Worm (Caenorhabditis elegans) whole organism, mixed stage, embryonic: ENCODE data around the gene math-44.
"Not testable (repeated sequence)": the region's sequence is repeated elsewhere in the genome, so short reads cannot be mapped to it uniquely, and the experiment has no call there.

Experiments used
- M03D4.4 ChIP-seq: sonication (generic microtip); optimal IDR thresholded peaks from 2 replicates; lab custom pipeline; 2017; ENCODE audit warnings: mild to moderate bottlenecking, missing genetic modification characterization, missing compliant biosample characterization
- bed-3 ChIP-seq: fragments of 200-800 bp; sonication (Bioruptor generic); optimal IDR thresholded peaks from 3 replicates; lab custom pipeline; 2018; ENCODE audit warnings: mild to moderate bottlenecking, missing genetic modification characterization, moderate library complexity, missing compliant biosample characterization
- ceh-39 ChIP-seq: fragments of 150-350 bp; optimal IDR thresholded peaks from 2 replicates; lab custom pipeline; 2014; ENCODE audit warnings: missing biosample characterization, missing genetic modification characterization
- ceh-43 ChIP-seq: fragments of 200-800 bp; sonication (Bioruptor generic); optimal IDR thresholded peaks from 2 replicates; lab custom pipeline; 2018; ENCODE audit warnings: mild to moderate bottlenecking, missing genetic modification characterization, moderate library complexity, missing compliant biosample characterization
- ceh-83 ChIP-seq: fragments of 200-800 bp; sonication (Bioruptor generic); optimal IDR thresholded peaks from 2 replicates; lab custom pipeline; 2018; ENCODE audit warnings: mild to moderate bottlenecking, missing genetic modification characterization, missing compliant biosample characterization
- ces-1 ChIP-seq: fragments of 150-350 bp; optimal IDR thresholded peaks from 2 replicates; lab custom pipeline; 2014; ENCODE audit warnings: missing biosample characterization, missing genetic modification reagents, missing genetic modification characterization
- cnd-1 ChIP-seq: fragments of 200-800 bp; sonication (Bioruptor generic); optimal IDR thresholded peaks from 2 replicates; lab custom pipeline; 2018; ENCODE audit warnings: mild to moderate bottlenecking, missing genetic modification characterization, missing compliant biosample characterization
- drap-1 ChIP-seq: fragments of 200-800 bp; sonication (Bioruptor generic); optimal IDR thresholded peaks from 3 replicates; lab custom pipeline; 2018; ENCODE audit warnings: mild to moderate bottlenecking, missing genetic modification characterization, missing compliant biosample characterization
- elt-1 ChIP-seq: sonication (generic microtip); optimal IDR thresholded peaks from 2 replicates; lab custom pipeline; 2017; ENCODE audit warnings: missing genetic modification characterization, mild to moderate bottlenecking, missing compliant biosample characterization, antibody characterized with exemption, moderate library complexity, borderline replicate concordance; ENCODE audit not compliant: insufficient read depth
- elt-3 ChIP-seq: fragments of 150-350 bp; optimal IDR thresholded peaks from 2 replicates; lab custom pipeline; 2014; ENCODE audit warnings: missing biosample characterization, missing genetic modification characterization
- flh-1 ChIP-seq: fragments of 200-800 bp; sonication (Bioruptor generic); optimal IDR thresholded peaks from 2 replicates; lab custom pipeline; 2018; ENCODE audit warnings: mild to moderate bottlenecking, missing genetic modification characterization, moderate library complexity, missing compliant biosample characterization
- ham-2 ChIP-seq: fragments of 200-800 bp; sonication (Bioruptor generic); optimal IDR thresholded peaks from 2 replicates; lab custom pipeline; 2018; ENCODE audit warnings: mild to moderate bottlenecking, missing genetic modification characterization, missing compliant biosample characterization
- hlh-1 ChIP-seq: fragments of 150-350 bp; optimal IDR thresholded peaks from 2 replicates; lab custom pipeline; 2014; ENCODE audit warnings: missing biosample characterization, missing genetic modification reagents, missing genetic modification characterization
- lin-13 ChIP-seq: fragments of 150-350 bp; optimal IDR thresholded peaks from 2 replicates; lab custom pipeline; 2014; ENCODE audit warnings: missing biosample characterization, missing genetic modification characterization
- lin-32 ChIP-seq: fragments of 200-800 bp; sonication (Bioruptor generic); optimal IDR thresholded peaks from 2 replicates; lab custom pipeline; 2018; ENCODE audit warnings: mild to moderate bottlenecking, missing genetic modification characterization, missing compliant biosample characterization
- lsy-2 ChIP-seq: fragments of 150-350 bp; optimal IDR thresholded peaks from 2 replicates; lab custom pipeline; 2014; ENCODE audit warnings: missing biosample characterization, missing genetic modification characterization
- mab-5 ChIP-seq: fragments of 150-350 bp; optimal IDR thresholded peaks from 2 replicates; lab custom pipeline; 2014; ENCODE audit warnings: missing biosample characterization, missing genetic modification characterization
- mep-1 ChIP-seq: fragments of 150-350 bp; optimal IDR thresholded peaks from 2 replicates; lab custom pipeline; 2017; ENCODE audit warnings: missing biosample characterization, missing genetic modification reagents, missing genetic modification characterization, inconsistent platforms
- mls-2 ChIP-seq: sonication (generic microtip); optimal IDR thresholded peaks from 2 replicates; lab custom pipeline; 2016; ENCODE audit warnings: mild to moderate bottlenecking, missing genetic modification characterization, moderate library complexity, missing compliant biosample characterization
- nhr-12 ChIP-seq: fragments of 150-350 bp; optimal IDR thresholded peaks from 2 replicates; lab custom pipeline; 2014; ENCODE audit warnings: missing biosample characterization, missing genetic modification characterization
- nhr-237 ChIP-seq: fragments of 150-350 bp; optimal IDR thresholded peaks from 2 replicates; lab custom pipeline; 2014; ENCODE audit warnings: missing biosample characterization, missing genetic modification characterization
- nhr-28 ChIP-seq: fragments of 150-350 bp; optimal IDR thresholded peaks from 2 replicates; lab custom pipeline; 2014; ENCODE audit warnings: missing biosample characterization, missing genetic modification characterization
- nhr-76 ChIP-seq: sonication (generic microtip); optimal IDR thresholded peaks from 2 replicates; lab custom pipeline; 2017; ENCODE audit warnings: missing biosample characterization, missing genetic modification characterization
- pha-4 ChIP-seq: fragments of 150-350 bp; optimal IDR thresholded peaks from 2 replicates; lab custom pipeline; 2018; ENCODE audit warnings: missing biosample characterization, missing genetic modification reagents, missing genetic modification characterization
- sem-2 ChIP-seq: fragments of 200-800 bp; sonication (Bioruptor generic); optimal IDR thresholded peaks from 2 replicates; lab custom pipeline; 2018; ENCODE audit warnings: mild to moderate bottlenecking, missing genetic modification characterization, missing compliant biosample characterization
- snpc-4 ChIP-seq: fragments of 150-350 bp; optimal IDR thresholded peaks from 2 replicates; lab custom pipeline; 2014; ENCODE audit warnings: missing biosample characterization, missing genetic modification characterization
- sptf-1 ChIP-seq: sonication (generic microtip); optimal IDR thresholded peaks from 2 replicates; lab custom pipeline; 2017; ENCODE audit warnings: mild to moderate bottlenecking, missing genetic modification characterization, moderate library complexity, missing compliant biosample characterization
- tbx-8 ChIP-seq: fragments of 200-800 bp; sonication (Bioruptor generic); optimal IDR thresholded peaks from 2 replicates; lab custom pipeline; 2018; ENCODE audit warnings: mild to moderate bottlenecking, missing genetic modification characterization, moderate library complexity, missing compliant biosample characterization
- unc-120 ChIP-seq: sonication (generic microtip); optimal IDR thresholded peaks from 2 replicates; lab custom pipeline; 2017; ENCODE audit warnings: missing genetic modification characterization, missing compliant biosample characterization; ENCODE audit not compliant: poor library complexity, severe bottlenecking
- unc-39 ChIP-seq: fragments of 150-350 bp; optimal IDR thresholded peaks from 2 replicates; lab custom pipeline; 2014; ENCODE audit warnings: missing biosample characterization, missing genetic modification characterization
- unc-62 ChIP-seq: fragments of 150-350 bp; optimal IDR thresholded peaks from 2 replicates; lab custom pipeline; 2014; ENCODE audit warnings: missing biosample characterization, missing genetic modification reagents, missing genetic modification characterization
- zip-8 ChIP-seq: fragments of 150-350 bp; optimal IDR thresholded peaks from 2 replicates; lab custom pipeline; 2014; ENCODE audit warnings: missing biosample characterization, missing genetic modification characterization
- ztf-11 ChIP-seq: fragments of 150-350 bp; optimal IDR thresholded peaks from 2 replicates; lab custom pipeline; 2014; ENCODE audit warnings: missing biosample characterization, missing genetic modification characterization

math-44 gene

ce11 chrII:2028712-2029111 lies 39.6 kb downstream of the math-44 start, which contains the start of gene bath-1:
Gene bath-1, minus strand, starts transcription at chrII:2028812.
- TF ChIP-seq lin-32 (GFP tag; lab: Kevin White, UChicago) (no peak), cnd-1 (tag; lab: Kevin White, UChicago) (no peak), unc-62 (GFP tag; lab: Kevin White, UChicago) (no peak), elt-3 (no peak), nhr-12 (tag; lab: Kevin White, UChicago) (no peak), sptf-1 (no peak), elt-1 (tag; lab: Kevin White, UChicago) (no peak), lin-13 (tag; lab: Kevin White, UChicago) (no peak), snpc-4 (tag; lab: Kevin White, UChicago) (no peak), ceh-43 (no peak), hlh-1 (tag; lab: Kevin White, UChicago) (no peak), ces-1 (GFP tag; lab: Kevin White, UChicago) (no peak), nhr-237 (no peak), nhr-28 (tag; lab: Kevin White, UChicago) (no peak), mab-5 (tag; lab: Kevin White, UChicago) (no peak), ham-2 (GFP tag; lab: Kevin White, UChicago) (no peak), mls-2 (no peak), mep-1 (tag; lab: Kevin White, UChicago) (no peak), lsy-2 (tag; lab: Kevin White, UChicago) (no peak), pha-4 (tag; lab: Kevin White, UChicago) (no peak)

ce11 chrII:2030367-2030766 lies 41.3 kb downstream of the math-44 start, which contains the start of gene bath-3:
Gene bath-3, minus strand, starts transcription at chrII:2030467.
- no peak for TF ChIP-seq lsy-2 (tag; lab: Kevin White, UChicago)
- no peak for TF ChIP-seq nhr-12 (tag; lab: Kevin White, UChicago)
- TF ChIP-seq mab-5 (tag; lab: Kevin White, UChicago) = no peak
- TF ChIP-seq flh-1 (GFP tag; lab: Kevin White, UChicago) = no peak
- no peak for TF ChIP-seq lin-32 (GFP tag; lab: Kevin White, UChicago)
- no peak for TF ChIP-seq ceh-43
- TF ChIP-seq drap-1 = no peak
- no peak for TF ChIP-seq lin-13 (tag; lab: Kevin White, UChicago)
- TF ChIP-seq sem-2 (GFP tag; lab: Kevin White, UChicago) = no peak
- no peak for TF ChIP-seq bed-3 (GFP tag; lab: Kevin White, UChicago)
- TF ChIP-seq mls-2 = no peak
- TF ChIP-seq hlh-1 (tag; lab: Kevin White, UChicago) = no peak
- TF ChIP-seq ceh-83 = no peak
- no peak for TF ChIP-seq nhr-76 (tag; lab: Kevin White, UChicago)
- TF ChIP-seq unc-62 (GFP tag; lab: Kevin White, UChicago) = no peak

ce11 chrII:2031852-2032251 lies 42.7 kb downstream of the math-44 start, which contains the start of gene bath-5:
Gene bath-5, minus strand, starts transcription at chrII:2031952.
- TF ChIP-seq ceh-39 = no peak
- no peak for TF ChIP-seq cnd-1 (tag; lab: Kevin White, UChicago)
- TF ChIP-seq pha-4 (tag; lab: Kevin White, UChicago) = no peak
- no peak for TF ChIP-seq nhr-76 (tag; lab: Kevin White, UChicago)
- no peak for TF ChIP-seq flh-1 (GFP tag; lab: Kevin White, UChicago)
- no peak for TF ChIP-seq snpc-4 (tag; lab: Kevin White, UChicago)
- TF ChIP-seq lin-13 (tag; lab: Kevin White, UChicago) = no peak
- TF ChIP-seq unc-62 (GFP tag; lab: Kevin White, UChicago) = no peak
- TF ChIP-seq mab-5 (tag; lab: Kevin White, UChicago) = no peak
- no peak for TF ChIP-seq elt-3

ce11 chrII:2032282-2032681 lies 43.2 kb downstream of the math-44 start, which contains the start of gene btb-4:
Gene btb-4, plus strand, starts transcription at chrII:2032316.
- not testable (repeated sequence) for TF ChIP-seq nhr-28 (tag; lab: Kevin White, UChicago); tbx-8 (GFP tag; lab: Kevin White, UChicago); snpc-4 (tag; lab: Kevin White, UChicago)

ce11 chrII:2033286-2033685 lies 44.2 kb downstream of the math-44 start, which contains the start of gene F59H6.14:
Gene F59H6.14, plus strand, starts transcription at chrII:2033586.
- TF ChIP-seq ceh-39 (no peak), elt-3 (no peak), unc-120 (tag; lab: Kevin White, UChicago) (no peak), M03D4.4 (tag; lab: Kevin White, UChicago) (no peak), nhr-76 (tag; lab: Kevin White, UChicago) (no peak), zip-8 (tag; lab: Kevin White, UChicago) (no peak), ceh-83 (no peak), ceh-43 (no peak), cnd-1 (tag; lab: Kevin White, UChicago) (no peak), mep-1 (tag; lab: Kevin White, UChicago) (no peak), ztf-11 (tag; lab: Kevin White, UChicago) (no peak), lsy-2 (tag; lab: Kevin White, UChicago) (no peak), mab-5 (tag; lab: Kevin White, UChicago) (no peak), unc-39 (tag; lab: Kevin White, UChicago) (no peak)
